Worm (Caenorhabditis elegans) whole organism, early embryonic: ENCODE results near the gene srbc-57.

ENCODE experiments used
- B0310.2 ChIP-seq: sonication (generic microtip); optimal IDR thresholded peaks from 2 replicates; lab custom pipeline; 2016; ENCODE audit warnings: mild to moderate bottlenecking, missing genetic modification characterization, missing compliant biosample characterization
- F13C5.2 ChIP-seq: sonication (generic microtip); optimal IDR thresholded peaks from 2 replicates; lab custom pipeline; 2017; ENCODE audit warnings: mild to moderate bottlenecking, missing genetic modification characterization, inconsistent platforms, missing compliant biosample characterization
- ama-1 ChIP-seq: fragments of 150-350 bp; optimal IDR thresholded peaks from 2 replicates; lab custom pipeline; 2014
- ceh-13 ChIP-seq: fragments of 200-800 bp; sonication (Bioruptor generic); optimal IDR thresholded peaks from 2 replicates; lab custom pipeline; 2018; ENCODE audit warnings: mild to moderate bottlenecking, missing genetic modification characterization, missing compliant biosample characterization
- ceh-36 ChIP-seq: sonication (generic microtip); optimal IDR thresholded peaks from 2 replicates; lab custom pipeline; 2016; ENCODE audit warnings: missing genetic modification characterization, inconsistent platforms, missing compliant biosample characterization
- ets-7 ChIP-seq: sonication (generic microtip); optimal IDR thresholded peaks from 2 replicates; lab custom pipeline; 2016; ENCODE audit warnings: missing genotype, missing genetic modification characterization, missing compliant biosample characterization
- flt-1 ChIP-seq: fragments of 200-800 bp; sonication (Bioruptor generic); IDR thresholded peaks from 2 replicates; pipeline ENCODE4 v1.3.6; 2022; ENCODE audit warnings: missing genetic modification characterization, missing compliant biosample characterization
- hmbx-1 ChIP-seq: sonication (generic microtip); optimal IDR thresholded peaks from 2 replicates; lab custom pipeline; 2016; ENCODE audit warnings: mild to moderate bottlenecking, missing genetic modification characterization, missing compliant biosample characterization
- hnd-1 ChIP-seq: sonication (generic microtip); optimal IDR thresholded peaks from 2 replicates; lab custom pipeline; 2016; ENCODE audit warnings: missing genetic modification characterization, missing compliant biosample characterization
- scrt-1 ChIP-seq: fragments of 200-800 bp; sonication (Bioruptor generic); IDR thresholded peaks from 2 replicates; pipeline ENCODE4 v1.3.6; 2022; ENCODE audit warnings: missing genetic modification characterization, missing compliant biosample characterization
- sea-1 ChIP-seq: fragments of 200-800 bp; sonication (Bioruptor generic); conservative IDR thresholded peaks from 2 replicates; pipeline ENCODE4 v1.3.6; 2022; ENCODE audit warnings: missing genetic modification characterization, missing compliant biosample characterization
- tbx-11 ChIP-seq: fragments of 200-800 bp; sonication (Bioruptor generic); IDR thresholded peaks from 2 replicates; pipeline ENCODE4 v1.3.6; 2022; ENCODE audit warnings: missing genetic modification characterization, missing compliant biosample characterization
- tbx-37 ChIP-seq: fragments of 200-800 bp; sonication (Bioruptor generic); conservative IDR thresholded peaks from 2 replicates; pipeline ENCODE4 v1.3.6; 2022; ENCODE audit warnings: missing genetic modification reagents, missing genetic modification characterization, missing compliant biosample characterization
- tra-4 ChIP-seq: sonication (generic microtip); optimal IDR thresholded peaks from 2 replicates; lab custom pipeline; 2017; ENCODE audit warnings: missing genetic modification characterization, missing compliant biosample characterization

ce11 chrV:438094-438493 is 30.3 kb downstream of the srbc-57 start, which contains the start of gene B0554.1:
- no peak for TF ChIP-seq B0310.2 (tag; lab: Kevin White, UChicago)
- TF ChIP-seq F13C5.2 (tag; lab: Kevin White, UChicago): no peak
- TF ChIP-seq flt-1 (GFP tag; lab: Robert Waterston, UW): no peak
- TF ChIP-seq ama-1: no peak
- no peak for TF ChIP-seq tbx-11 (GFP tag; lab: Robert Waterston, UW)
- no peak for TF ChIP-seq hmbx-1
- no peak for TF ChIP-seq ceh-36
- TF ChIP-seq ets-7 (tag; lab: Kevin White, UChicago): no peak
- TF ChIP-seq scrt-1 (GFP tag; lab: Robert Waterston, UW): no peak
- TF ChIP-seq hnd-1 (tag; lab: Kevin White, UChicago): no peak
- no peak for TF ChIP-seq ceh-13
- no peak for TF ChIP-seq sea-1
- no peak for TF ChIP-seq tbx-37 (GFP tag; lab: Robert Waterston, UW)
- no peak for TF ChIP-seq tra-4 (tag; lab: Kevin White, UChicago)
